Fruit fly (Drosophila melanogaster) whole organism, prepupa: ENCODE data around the gene Sema5c.

Source experiments
- Blimp-1 ChIP-seq: fragments of 200-800 bp; sonication (Bioruptor generic); optimal IDR thresholded peaks from 3 replicates; lab custom pipeline; 2017; ENCODE audit warnings: missing biosample characterization, missing genetic modification characterization, mild to moderate bottlenecking, moderate library complexity, missing genetic modification reagents
- CG11294 ChIP-seq: fragments of 200-800 bp; sonication (Bioruptor generic); IDR thresholded peaks from 2 replicates; pipeline ENCODE4 v1.3.6; 2022; ENCODE audit warnings: missing biosample characterization, missing genetic modification characterization
- CG11762 ChIP-seq: fragments of 200-800 bp; sonication (Bioruptor generic); optimal IDR thresholded peaks from 3 replicates; lab custom pipeline; 2016; ENCODE audit warnings: missing biosample characterization, missing genetic modification characterization; ENCODE audit not compliant: insufficient read depth
- CG15336 ChIP-seq: fragments of 200-800 bp; sonication (Bioruptor generic); IDR thresholded peaks from 2 replicates; pipeline ENCODE4 v1.3.6; 2022; ENCODE audit warnings: missing biosample characterization, missing genetic modification characterization
- CG1621 ChIP-seq: fragments of 200-800 bp; sonication (Bioruptor generic); optimal IDR thresholded peaks from 3 replicates; lab custom pipeline; 2018; ENCODE audit warnings: missing biosample characterization, mild to moderate bottlenecking, missing genetic modification characterization
- CG3032 ChIP-seq: fragments of 200-800 bp; optimal IDR thresholded peaks from 2 replicates; lab custom pipeline; 2019; ENCODE audit warnings: missing biosample characterization, mild to moderate bottlenecking, missing genetic modification characterization, moderate library complexity
- CG31627 ChIP-seq: fragments of 200-800 bp; sonication (Bioruptor generic); optimal IDR thresholded peaks from 3 replicates; lab custom pipeline; 2016; ENCODE audit warnings: missing biosample characterization, missing genetic modification characterization
- CG32006 ChIP-seq: fragments of 200-800 bp; sonication (Bioruptor generic); optimal IDR thresholded peaks from 3 replicates; lab custom pipeline; 2017; ENCODE audit warnings: missing biosample characterization, mild to moderate bottlenecking, missing genetic modification characterization
- CG3919 ChIP-seq: fragments of 200-800 bp; sonication (Bioruptor generic); optimal IDR thresholded peaks from 3 replicates; lab custom pipeline; 2016; ENCODE audit warnings: missing biosample characterization, missing genetic modification characterization
- CG6163 ChIP-seq: fragments of 200-800 bp; sonication (Bioruptor generic); IDR thresholded peaks from 3 replicates; pipeline ENCODE4 v1.3.6; 2022; ENCODE audit warnings: missing biosample characterization, missing genetic modification characterization
- CG6276 ChIP-seq: fragments of 200-800 bp; sonication (Bioruptor generic); optimal IDR thresholded peaks from 2 replicates; lab custom pipeline; 2017; ENCODE audit warnings: missing biosample characterization, mild to moderate bottlenecking, missing genetic modification characterization
- CG6792 ChIP-seq: fragments of 200-800 bp; sonication (Bioruptor generic); optimal IDR thresholded peaks from 3 replicates; lab custom pipeline; 2016; ENCODE audit warnings: missing biosample characterization, missing genetic modification characterization
- CG8119 ChIP-seq: fragments of 200-800 bp; sonication (Bioruptor generic); IDR thresholded peaks from 3 replicates; pipeline ENCODE4 v1.3.6; 2022; ENCODE audit warnings: missing biosample characterization, missing genetic modification characterization
- CG8319 ChIP-seq: fragments of 200-800 bp; sonication (Bioruptor generic); optimal IDR thresholded peaks from 3 replicates; lab custom pipeline; 2016; ENCODE audit warnings: missing biosample characterization, missing genetic modification characterization
- CG8632 ChIP-seq: fragments of 200-800 bp; sonication (Bioruptor generic); optimal IDR thresholded peaks from 3 replicates; lab custom pipeline; 2016; ENCODE audit warnings: missing biosample characterization, missing genetic modification characterization
- CG9139 ChIP-seq: fragments of 200-800 bp; sonication (Bioruptor generic); optimal IDR thresholded peaks from 3 replicates; lab custom pipeline; 2017; ENCODE audit warnings: missing biosample characterization, mild to moderate bottlenecking, missing genetic modification characterization
- Eip75B ChIP-seq: fragments of 200-800 bp; sonication (Bioruptor generic); optimal IDR thresholded peaks from 3 replicates; lab custom pipeline; 2016; ENCODE audit warnings: missing biosample characterization, missing genetic modification characterization
- Ets21C ChIP-seq: fragments of 200-800 bp; sonication (Bioruptor generic); optimal IDR thresholded peaks from 3 replicates; lab custom pipeline; 2016; ENCODE audit warnings: missing biosample characterization, missing genetic modification characterization
- Ets96B ChIP-seq: fragments of 200-800 bp; optimal IDR thresholded peaks from 2 replicates; lab custom pipeline; 2019; ENCODE audit warnings: missing biosample characterization, mild to moderate bottlenecking, missing genetic modification characterization, moderate library complexity
- Gug ChIP-seq: fragments of 200-800 bp; sonication (Bioruptor generic); IDR thresholded peaks from 2 replicates; pipeline ENCODE4 v1.3.6; 2022; ENCODE audit warnings: missing biosample characterization, missing genetic modification characterization
- Hr38 ChIP-seq: sonication (Bioruptor generic); optimal IDR thresholded peaks from 2 replicates; lab custom pipeline; 2016; ENCODE audit warnings: missing biosample characterization, missing genetic modification characterization
- Hr4 ChIP-seq: fragments of 200-800 bp; sonication (Bioruptor generic); optimal IDR thresholded peaks from 3 replicates; lab custom pipeline; 2016; ENCODE audit warnings: missing biosample characterization, missing genetic modification characterization
- Lpt ChIP-seq: fragments of 200-800 bp; sonication (Bioruptor generic); optimal IDR thresholded peaks from 3 replicates; lab custom pipeline; 2016; ENCODE audit warnings: missing biosample characterization, missing genetic modification characterization
- OdsH ChIP-seq: fragments of 200-800 bp; sonication (Bioruptor generic); optimal IDR thresholded peaks from 3 replicates; lab custom pipeline; 2016; ENCODE audit warnings: missing biosample characterization, missing genetic modification characterization
- Sox102F ChIP-seq: fragments of 200-800 bp; sonication (Bioruptor generic); optimal IDR thresholded peaks from 2 replicates; lab custom pipeline; 2016; ENCODE audit warnings: missing biosample characterization, mild to moderate bottlenecking, missing genetic modification characterization
- Sox14 ChIP-seq: fragments of 200-800 bp; sonication (Bioruptor generic); optimal IDR thresholded peaks from 3 replicates; lab custom pipeline; 2016; ENCODE audit warnings: missing biosample characterization, missing genetic modification characterization
- Sox15 ChIP-seq: fragments of 200-800 bp; sonication (Bioruptor generic); optimal IDR thresholded peaks from 3 replicates; lab custom pipeline; 2016; ENCODE audit warnings: missing biosample characterization, missing genetic modification characterization
- achi ChIP-seq: fragments of 200-800 bp; sonication (Bioruptor generic); optimal IDR thresholded peaks from 3 replicates; lab custom pipeline; 2016; ENCODE audit warnings: missing biosample characterization, missing genetic modification characterization
- cyc ChIP-seq: fragments of 200-800 bp; sonication (Bioruptor generic); optimal IDR thresholded peaks from 3 replicates; lab custom pipeline; 2016; ENCODE audit warnings: missing biosample characterization, missing genetic modification characterization
- dac ChIP-seq: fragments of 200-800 bp; sonication (Bioruptor generic); optimal IDR thresholded peaks from 2 replicates; lab custom pipeline; 2017; ENCODE audit warnings: missing biosample characterization, mild to moderate bottlenecking, missing genetic modification characterization
- dsx ChIP-seq: fragments of 200-800 bp; optimal IDR thresholded peaks from 3 replicates; lab custom pipeline; 2019; ENCODE audit warnings: missing biosample characterization, mild to moderate bottlenecking, missing genetic modification characterization, moderate library complexity; ENCODE audit not compliant: poor library complexity, severe bottlenecking
- eg ChIP-seq: fragments of 200-800 bp; sonication (Bioruptor generic); IDR thresholded peaks from 3 replicates; pipeline ENCODE4 v1.3.6; 2022; ENCODE audit warnings: missing biosample characterization, missing genetic modification characterization
- esn ChIP-seq: fragments of 200-800 bp; sonication (Bioruptor generic); optimal IDR thresholded peaks from 2 replicates; lab custom pipeline; 2016; ENCODE audit warnings: missing biosample characterization, mild to moderate bottlenecking, missing genetic modification characterization, moderate library complexity
- fd85E ChIP-seq: fragments of 200-800 bp; sonication (Bioruptor generic); optimal IDR thresholded peaks from 3 replicates; lab custom pipeline; 2016; ENCODE audit warnings: missing biosample characterization, missing genetic modification characterization
- fkh ChIP-seq: fragments of 200-800 bp; sonication (Bioruptor generic); optimal IDR thresholded peaks from 3 replicates; lab custom pipeline; 2017; ENCODE audit warnings: missing biosample characterization, mild to moderate bottlenecking, missing genetic modification characterization, moderate library complexity
- lz ChIP-seq: fragments of 200-800 bp; sonication (Bioruptor generic); optimal IDR thresholded peaks from 3 replicates; lab custom pipeline; 2016; ENCODE audit warnings: missing biosample characterization, missing genetic modification characterization
- net ChIP-seq: fragments of 200-800 bp; sonication (Bioruptor generic); optimal IDR thresholded peaks from 3 replicates; lab custom pipeline; 2016; ENCODE audit warnings: missing biosample characterization, missing genetic modification characterization
- pdm3 ChIP-seq: fragments of 200-800 bp; sonication (Bioruptor generic); optimal IDR thresholded peaks from 3 replicates; lab custom pipeline; 2016; ENCODE audit warnings: missing biosample characterization, missing genetic modification characterization
- spab ChIP-seq: fragments of 200-800 bp; sonication (Bioruptor generic); optimal IDR thresholded peaks from 2 replicates; lab custom pipeline; 2017; ENCODE audit warnings: missing biosample characterization, mild to moderate bottlenecking, missing genetic modification characterization, missing genetic modification reagents
- ss ChIP-seq, 2 experiments: fragments of 200-800 bp; sonication (Bioruptor generic); optimal IDR thresholded peaks; 2 replicates in 1 of 2; 3 replicates in 1 of 2; lab custom pipeline; 2017 to 2018; ENCODE audit warnings: mild to moderate bottlenecking in 2 of 2, missing biosample characterization in 2 of 2, missing genetic modification characterization in 2 of 2, moderate library complexity in 1 of 2
- svp ChIP-seq: fragments of 200-800 bp; sonication (Bioruptor generic); peaks from one replicate; lab custom pipeline; 2016; ENCODE audit warnings: missing biosample characterization, missing genetic modification characterization
- topi ChIP-seq: fragments of 200-800 bp; sonication (Bioruptor generic); optimal IDR thresholded peaks from 3 replicates; lab custom pipeline; 2016; ENCODE audit warnings: missing biosample characterization, missing genetic modification characterization

Gene Sema5c

dm6 chr3L:12037449-12038163, 44.0 kb downstream of the Sema5c start (continued):
- TF ChIP-seq CG15336 (GFP tag; lab: Robert Waterston, UW), result peak; percentile 51; the same call in 1 of the 2 replicates
- peak; percentile 37 for TF ChIP-seq cyc
- no peak for TF ChIP-seq dac (GFP tag; lab: Kevin White, UChicago)
- peak; percentile 44 for TF ChIP-seq spab (GFP tag; lab: Kevin White, UChicago)
- peak; percentile 74 for TF ChIP-seq CG6163
- no peak for TF ChIP-seq CG8319 (GFP tag; lab: Kevin White, UChicago)

- TF ChIP-seq Sox102F (GFP tag; lab: Kevin White, UChicago) (no peak), dsx (GFP tag; lab: Kevin White, UChicago) (no peak), CG9139 (GFP tag; lab: Kevin White, UChicago) (no peak), spab (GFP tag; lab: Kevin White, UChicago) (no peak), Hr38 (GFP tag; lab: Kevin White, UChicago) (no peak), Hr4 (GFP tag; lab: Kevin White, UChicago) (no peak), OdsH (GFP tag; lab: Kevin White, UChicago) (no peak)
- TF ChIP-seq, all 60 proteins: peak for 0
These were observed 45.0 kb downstream of the Sema5c start for dm6 chr3L:12036658-12037057.

- TF ChIP-seq Hr4 (GFP tag; lab: Kevin White, UChicago) (no peak), CG11762 (no peak), Blimp-1 (GFP tag; lab: Kevin White, UChicago) (no peak)
These were observed 49.4 kb downstream of the Sema5c start, which contains the start of gene CG43993 for dm6 chr3L:12032257-12032656. CG43993 (plus strand) TSS chr3L:12032557.

dm6 chr3L:12030521-12030920, 51.1 kb downstream of the Sema5c start:
- TF ChIP-seq CG6163, result peak; percentile 79
- peak; percentile 15 for TF ChIP-seq lz (GFP tag; lab: Kevin White, UChicago)
- TF ChIP-seq Sox15 (GFP tag; lab: Kevin White, UChicago), result no peak
- TF ChIP-seq CG15336 (GFP tag; lab: Robert Waterston, UW), result peak; percentile 70
- TF ChIP-seq net (GFP tag; lab: Kevin White, UChicago), result peak; percentile 51
- TF ChIP-seq CG31627 (GFP tag; lab: Kevin White, UChicago), result peak; percentile 43
- TF ChIP-seq CG6792 (GFP tag; lab: Kevin White, UChicago), result peak; percentile 27
- no peak for TF ChIP-seq ss (GFP tag; optimal IDR thresholded peaks at IDR 0.05; lab: Kevin White, UChicago)
- peak; percentile 71 for TF ChIP-seq eg
- TF ChIP-seq esn (GFP tag; lab: Kevin White, UChicago), result peak; percentile 42
- peak; percentile 54 for TF ChIP-seq pdm3 (GFP tag; lab: Kevin White, UChicago)
- TF ChIP-seq fkh (GFP tag; lab: Kevin White, UChicago), result no peak
- peak; percentile 65 for TF ChIP-seq CG11762
- TF ChIP-seq Sox14 (GFP tag; lab: Kevin White, UChicago), result peak; percentile 53
- TF ChIP-seq spab (GFP tag; lab: Kevin White, UChicago), result peak; percentile 58
- TF ChIP-seq Gug (GFP tag; lab: Robert Waterston, UW), result peak; percentile 58
- TF ChIP-seq topi (GFP tag; lab: Kevin White, UChicago), result peak; percentile 65
- TF ChIP-seq CG32006 (GFP tag; lab: Kevin White, UChicago), result peak; percentile 69
- TF ChIP-seq dac (GFP tag; lab: Kevin White, UChicago), result no peak
- TF ChIP-seq CG8119, result peak; percentile 65; the same call in 2 of the 3 replicates
- peak; percentile 49 for TF ChIP-seq CG6276 (GFP tag; lab: Kevin White, UChicago)
- TF ChIP-seq cyc, result peak; percentile 69
- TF ChIP-seq CG3032, result peak; percentile 72
- TF ChIP-seq svp, result no peak
- no peak for TF ChIP-seq Hr38 (GFP tag; lab: Kevin White, UChicago)
- no peak for TF ChIP-seq Ets21C (GFP tag; lab: Kevin White, UChicago)
- TF ChIP-seq CG8319 (GFP tag; lab: Kevin White, UChicago), result peak; percentile 48
- peak; percentile 66 for TF ChIP-seq Lpt (GFP tag; lab: Kevin White, UChicago)
- peak; percentile 81 for TF ChIP-seq CG3919 (GFP tag; lab: Kevin White, UChicago)
- TF ChIP-seq CG11294 (GFP tag; lab: Robert Waterston, UW), result no peak
- peak; percentile 46 for TF ChIP-seq CG1621
- TF ChIP-seq Eip75B (GFP tag; lab: Kevin White, UChicago), result peak; percentile 51
- peak; percentile 56 for TF ChIP-seq achi (GFP tag; lab: Kevin White, UChicago)
- TF ChIP-seq CG8632, result peak; percentile 45
- TF ChIP-seq Ets96B (tag; lab: Kevin White, UChicago), result peak; percentile 77
- TF ChIP-seq fd85E (GFP tag; lab: Kevin White, UChicago), result no peak
- TF ChIP-seq dsx (GFP tag; lab: Kevin White, UChicago), result no peak
- TF ChIP-seq Sox102F (GFP tag; lab: Kevin White, UChicago), result peak; percentile 10
- peak; percentile 15 for TF ChIP-seq CG9139 (GFP tag; lab: Kevin White, UChicago)
